Worm (Caenorhabditis elegans) whole organism, L4 larva: Measurements from ENCODE around the gene noa-1.

ENCODE experiments used
- egl-27 ChIP-seq: sonication (generic microtip); optimal IDR thresholded peaks from 3 replicates; lab custom pipeline; 2017; ENCODE audit warnings: missing biosample characterization, missing genetic modification reagents, missing genetic modification characterization
- lsy-2 ChIP-seq, 2 experiments: fragments of 150-350 bp in 1 of 2; sonication (generic microtip) in 1 of 2; optimal IDR thresholded peaks; 2 replicates each; lab custom pipeline; 2014 to 2017; ENCODE audit warnings: missing biosample characterization in 2 of 2, missing genetic modification characterization in 2 of 2
- nhr-237 ChIP-seq: sonication (generic microtip); optimal IDR thresholded peaks from 2 replicates; lab custom pipeline; 2017; ENCODE audit warnings: missing biosample characterization, missing genetic modification characterization

- TF ChIP-seq lsy-2 (tag; optimal IDR thresholded peaks at IDR 0.05; lab: Kevin White, UChicago) (no peak), nhr-237 (tag; lab: Kevin White, UChicago) (no peak), egl-27 (tag; lab: Kevin White, UChicago) (no peak)
Observed at ce11 chrII:13505977-13506568, 34.8 kb downstream of the noa-1 start.
